Worm (Caenorhabditis elegans) whole organism, L2 larva: ENCODE results near the gene C15H7.4.

Experiments used
- R02D3.7 ChIP-seq: fragments of 150-350 bp; optimal IDR thresholded peaks from 2 replicates; lab custom pipeline; 2014; ENCODE audit warnings: missing biosample characterization, missing genetic modification characterization
- blmp-1 ChIP-seq: sonication (generic microtip); optimal IDR thresholded peaks from 2 replicates; lab custom pipeline; 2017; ENCODE audit warnings: missing genetic modification characterization, mild to moderate bottlenecking, missing compliant biosample characterization, antibody characterized with exemption, moderate library complexity; ENCODE audit not compliant: insufficient read depth
- mdl-1 ChIP-seq, 2 experiments: fragments of 150-350 bp in 1 of 2; sonication (generic microtip) in 1 of 2; optimal IDR thresholded peaks; 2 replicates each; lab custom pipeline; 2017; ENCODE audit warnings: missing biosample characterization in 2 of 2, missing genetic modification characterization in 2 of 2
- nhr-23 ChIP-seq: fragments of 150-350 bp; optimal IDR thresholded peaks from 2 replicates; lab custom pipeline; 2014; ENCODE audit warnings: missing biosample characterization, missing genetic modification reagents, missing genetic modification characterization
- unc-55 ChIP-seq: fragments of 150-350 bp; sonication (generic microtip); optimal IDR thresholded peaks from 3 replicates; lab custom pipeline; 2014; ENCODE audit warnings: missing biosample characterization, missing genetic modification reagents, missing genetic modification characterization
- unc-62 ChIP-seq: fragments of 150-350 bp; optimal IDR thresholded peaks from 2 replicates; lab custom pipeline; 2014; ENCODE audit warnings: missing biosample characterization, missing genetic modification reagents, missing genetic modification characterization

- TF ChIP-seq blmp-1 (tag; lab: Kevin White, UChicago), result peak; percentile 26
- no peak for TF ChIP-seq unc-62 (GFP tag; lab: Kevin White, UChicago)
- no peak for TF ChIP-seq mdl-1 (tag; optimal IDR thresholded peaks at IDR 0.05; lab: Kevin White, UChicago)
- TF ChIP-seq unc-55 (GFP tag; lab: Kevin White, UChicago), result no peak
- no peak for TF ChIP-seq R02D3.7
- TF ChIP-seq nhr-23, result no peak
Measured at ce11 chrIII:9620148-9620547, 35.6 kb downstream of the C15H7.4 start.
